Fruit fly (Drosophila melanogaster): ENCODE measurements around the gene CG18746.

Gene CG18746

DNA sequence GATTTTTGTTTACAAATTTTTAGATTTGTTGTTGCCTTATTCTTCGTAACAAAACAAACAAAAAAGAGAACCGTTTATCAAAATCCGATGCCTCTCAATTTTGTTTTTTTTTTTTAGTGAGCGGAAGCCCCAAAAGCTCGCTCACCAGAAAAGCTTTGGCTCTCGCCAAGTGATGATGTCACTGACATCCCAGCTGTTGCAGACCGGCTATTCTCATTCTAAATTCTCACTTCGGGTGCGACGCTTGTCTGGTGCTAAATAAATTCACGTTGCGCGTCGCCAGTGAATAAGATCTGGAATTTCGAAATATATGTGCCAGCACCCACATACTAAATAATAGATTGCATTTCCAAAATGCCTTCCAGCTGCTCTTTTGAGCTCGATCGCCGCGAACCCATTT, 3.9 kb upstream of the CG18746 start, which contains the start of gene CG2641 (continued):
- TF ChIP-seq kni (GFP tag; optimal IDR thresholded peaks at IDR 0.05): no peak
- no peak for TF ChIP-seq Hr78 (GFP tag; optimal IDR thresholded peaks at IDR 0.05)
- TF ChIP-seq Lhr (GFP tag; optimal IDR thresholded peaks at IDR 0.05): no peak
- no peak for TF ChIP-seq CG2116 (GFP tag; optimal IDR thresholded peaks at IDR 0.05)
- TF ChIP-seq psq (GFP tag; optimal IDR thresholded peaks at IDR 0.05): no peak
- no peak for TF ChIP-seq esg (GFP tag; conservative IDR thresholded peaks at IDR 0.05)
- TF ChIP-seq Optix (GFP tag; IDR thresholded peaks at IDR 0.05): no peak
- TF ChIP-seq CG10462 (GFP tag; optimal IDR thresholded peaks at IDR 0.05): no peak
- peak in 1 of 2 experiments; percentile 63 for TF ChIP-seq crp (GFP tag; optimal IDR thresholded peaks at IDR 0.05)
- TF ChIP-seq Atf6 (GFP tag; IDR thresholded peaks at IDR 0.05): no peak
- peak; percentile 13 for TF ChIP-seq scrt (GFP tag; optimal IDR thresholded peaks at IDR 0.05)
- TF ChIP-seq CG17802 (tag; optimal IDR thresholded peaks at IDR 0.05): no peak
- peak; percentile 8; the same call in 1 of the 2 replicates for TF ChIP-seq amos (GFP tag; IDR thresholded peaks at IDR 0.05; ENCODE audit: partially characterized antibody)
- no peak for TF ChIP-seq tll (GFP tag; optimal IDR thresholded peaks at IDR 0.05)
- TF ChIP-seq CoRest (tag; optimal IDR thresholded peaks at IDR 0.05): no peak
- no peak for TF ChIP-seq fd96Cb (tag; optimal IDR thresholded peaks at IDR 0.05)
- no peak for TF ChIP-seq TFAM (GFP tag; optimal IDR thresholded peaks at IDR 0.05)
- TF ChIP-seq pita (GFP tag; optimal IDR thresholded peaks at IDR 0.05): no peak
- TF ChIP-seq H15 (GFP tag; IDR thresholded peaks at IDR 0.05): no peak
- peak; percentile 72 for TF ChIP-seq Drgx (GFP tag; IDR thresholded peaks at IDR 0.05)
- no peak for TF ChIP-seq Dll (GFP tag; IDR thresholded peaks at IDR 0.05; ENCODE audit: partially characterized antibody)
- peak; percentile 14; the same call in 1 of the 2 replicates for TF ChIP-seq unc-4 (GFP tag; IDR thresholded peaks at IDR 0.05; ENCODE audit: partially characterized antibody)
- TF ChIP-seq CG10979 (tag; optimal IDR thresholded peaks at IDR 0.05): no peak
- TF ChIP-seq CG34376 (GFP tag; optimal IDR thresholded peaks at IDR 0.05): peak; percentile 47
- TF ChIP-seq row (GFP tag; IDR thresholded peaks at IDR 0.05): no peak
- TF ChIP-seq CG10209 (GFP tag; optimal IDR thresholded peaks at IDR 0.05): no peak
- TF ChIP-seq sug (tag; optimal IDR thresholded peaks at IDR 0.05): peak; percentile 2
- peak; percentile 36; the same call in 1 of the 2 replicates for TF ChIP-seq CG32532 (GFP tag; IDR thresholded peaks at IDR 0.05)
- TF ChIP-seq Antp (GFP tag; optimal IDR thresholded peaks at IDR 0.05): no peak
- peak; percentile 68 for TF ChIP-seq corto (GFP tag; optimal IDR thresholded peaks at IDR 0.05)
- no peak for TF ChIP-seq bbx (GFP tag; IDR thresholded peaks at IDR 0.05; ENCODE audit: partially characterized antibody)
- no peak for TF ChIP-seq HmgZ (tag; optimal IDR thresholded peaks at IDR 0.05)
- no peak for TF ChIP-seq tx (GFP tag; optimal IDR thresholded peaks at IDR 0.05)
- no peak for TF ChIP-seq CG6689 (GFP tag; IDR thresholded peaks at IDR 0.05)

DNA sequence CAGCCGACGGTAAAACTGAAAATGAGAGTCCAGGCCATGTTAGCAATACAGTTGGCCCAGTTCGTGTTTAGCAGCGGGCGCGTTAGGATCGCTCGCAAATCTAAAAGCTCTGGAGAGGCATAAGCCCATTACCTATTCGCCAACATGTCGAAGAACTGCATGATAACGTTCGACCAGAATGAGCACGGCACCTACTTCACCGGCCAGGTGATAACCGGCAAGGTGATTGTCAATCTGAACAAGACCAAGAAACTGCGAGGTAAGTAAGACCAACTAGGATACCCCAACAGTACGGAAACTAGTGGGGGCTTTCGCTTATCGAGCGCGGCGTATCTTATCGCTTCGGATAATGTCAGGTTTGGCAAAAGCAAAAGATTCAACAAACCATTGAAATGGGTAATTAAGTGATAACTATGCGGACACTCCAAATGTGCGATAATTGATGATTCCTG, 622 bp upstream of the CG18746 start, which contains the start of gene CG10086:
TSS of gene CG10086 (plus strand) at position 51 of the 452 bp plus-strand sequence.
- TF ChIP-seq chinmo (GFP tag; IDR thresholded peaks at IDR 0.05; ENCODE audit: partially characterized antibody): 0 out of 4 replicates have a peak, but pooled peaks have one; percentile 14
- peak; percentile 94 for TF ChIP-seq sug (tag; optimal IDR thresholded peaks at IDR 0.05)
- 0 out of 2 replicates have a peak, but pooled peaks have one; percentile 4 for TF ChIP-seq CG6689 (GFP tag; IDR thresholded peaks at IDR 0.05)
- peak; percentile 32 for TF ChIP-seq CG10543 (GFP tag; optimal IDR thresholded peaks at IDR 0.05)
- TF ChIP-seq Awh (GFP tag; IDR thresholded peaks at IDR 0.05): no peak
- no peak for TF ChIP-seq CG13624 (GFP tag; optimal IDR thresholded peaks at IDR 0.05)
- peak; percentile 34 for TF ChIP-seq CG18599 (GFP tag; optimal IDR thresholded peaks at IDR 0.05)
- TF ChIP-seq CG8290 (GFP tag; optimal IDR thresholded peaks at IDR 0.05): no peak
- TF ChIP-seq CG8290 (tag; optimal IDR thresholded peaks at IDR 0.05): peak in 1 of 2 experiments; percentile 1
- no peak for TF ChIP-seq gcm (GFP tag; optimal IDR thresholded peaks at IDR 0.05)
- peak; percentile 37 for TF ChIP-seq Deaf1 (tag; optimal IDR thresholded peaks at IDR 0.05)
- peak; percentile 30 for TF ChIP-seq CG12769 (tag; optimal IDR thresholded peaks at IDR 0.05)
- TF ChIP-seq CoRest (tag; optimal IDR thresholded peaks at IDR 0.05): no peak
- peak; percentile 51 for TF ChIP-seq HmgZ (tag; optimal IDR thresholded peaks at IDR 0.05)
- TF ChIP-seq so (GFP tag; IDR thresholded peaks at IDR 0.05): 0 out of 3 replicates have a peak, but pooled peaks have one; percentile 19
- peak; percentile 38 for TF ChIP-seq lab (GFP tag; optimal IDR thresholded peaks at IDR 0.05)
- TF ChIP-seq CG11085 (GFP tag; IDR thresholded peaks at IDR 0.05): peak; percentile 16; the same call in 1 of the 2 replicates
- peak; percentile 86 for TF ChIP-seq CG34376 (GFP tag; optimal IDR thresholded peaks at IDR 0.05)
- no peak for TF ChIP-seq Dip3 (GFP tag; optimal IDR thresholded peaks at IDR 0.05)
- peak; percentile 83 for TF ChIP-seq mirr (GFP tag; optimal IDR thresholded peaks at IDR 0.05)
